Worm (Caenorhabditis elegans): ENCODE measurements around the gene Y39A1A.2.

Y39A1A.2 gene

ce11 chrIII:10624564-10624963 is 21.2 kb upstream of the Y39A1A.2 start:
- TF ChIP-seq jun-1 (tag; optimal IDR thresholded peaks at IDR 0.05): no peak
- peak; percentile 6 for TF ChIP-seq elt-2 (tag; optimal IDR thresholded peaks at IDR 0.05)
- TF ChIP-seq lin-39 (tag; optimal IDR thresholded peaks at IDR 0.05): peak; percentile 9
- no peak for TF ChIP-seq nhr-28 (tag; optimal IDR thresholded peaks at IDR 0.05)
- no peak for TF ChIP-seq nhr-237 (tag; optimal IDR thresholded peaks at IDR 0.05)
- no peak for TF ChIP-seq pqm-1 (tag; optimal IDR thresholded peaks at IDR 0.05)
- TF ChIP-seq fkh-10 (GFP tag; optimal IDR thresholded peaks at IDR 0.05): no peak
- TF ChIP-seq lin-15B (tag; optimal IDR thresholded peaks at IDR 0.05): no peak
- no peak for TF ChIP-seq elt-1 (tag; optimal IDR thresholded peaks at IDR 0.05)
- peak; percentile 59 for TF ChIP-seq lsy-12 (tag; optimal IDR thresholded peaks at IDR 0.05)
- no peak for TF ChIP-seq unc-39 (tag; optimal IDR thresholded peaks at IDR 0.05)
- TF ChIP-seq skn-1 (tag; optimal IDR thresholded peaks at IDR 0.05): no peak
- no peak for TF ChIP-seq zag-1 (tag; optimal IDR thresholded peaks at IDR 0.05)
- no peak for TF ChIP-seq mml-1 (tag; optimal IDR thresholded peaks at IDR 0.05)
- peak; percentile 4 for TF ChIP-seq nhr-23 (tag; optimal IDR thresholded peaks at IDR 0.05)
- no peak for TF ChIP-seq ztf-4 (tag; optimal IDR thresholded peaks at IDR 0.05)
- TF ChIP-seq ZK546.5 (tag; optimal IDR thresholded peaks at IDR 0.05): no peak
- peak; percentile 19 for TF ChIP-seq nhr-25 (tag; optimal IDR thresholded peaks at IDR 0.05)
- TF ChIP-seq tbx-2 (tag; optimal IDR thresholded peaks at IDR 0.05): no peak
- peak; percentile 53 for TF ChIP-seq nfya-1 (tag; optimal IDR thresholded peaks at IDR 0.05; ENCODE audit: insufficient read depth)
- no peak for TF ChIP-seq fkh-2 (tag; optimal IDR thresholded peaks at IDR 0.05)
- TF ChIP-seq hmg-11 (tag; optimal IDR thresholded peaks at IDR 0.05): peak; percentile 60
- TF ChIP-seq pha-4 (tag; optimal IDR thresholded peaks at IDR 0.05): peak; percentile 61
- TF ChIP-seq nhr-11 (tag; optimal IDR thresholded peaks at IDR 0.05): no peak
- peak; percentile 26 for TF ChIP-seq nhr-43 (tag; optimal IDR thresholded peaks at IDR 0.05; ENCODE audit: poor library complexity, severe bottlenecking)

- TF ChIP-seq nhr-12 (tag; optimal IDR thresholded peaks at IDR 0.05) (no peak), nhr-237 (tag; optimal IDR thresholded peaks at IDR 0.05) (no peak), ceh-16 (tag; optimal IDR thresholded peaks at IDR 0.05) (no peak), lin-39 (tag; optimal IDR thresholded peaks at IDR 0.05) (peak; percentile 39), nhr-67 (tag; optimal IDR thresholded peaks at IDR 0.05) (no peak), ama-1 (optimal IDR thresholded peaks at IDR 0.05) (peak; percentile 36), daf-12 (tag; optimal IDR thresholded peaks at IDR 0.05) (no peak), lsy-12 (tag; optimal IDR thresholded peaks at IDR 0.05) (peak; percentile 62), ceh-82 (tag; optimal IDR thresholded peaks at IDR 0.05) (no peak), fkh-10 (GFP tag; optimal IDR thresholded peaks at IDR 0.05) (no peak), ztf-11 (tag; optimal IDR thresholded peaks at IDR 0.05) (no peak), ztf-4 (tag; optimal IDR thresholded peaks at IDR 0.05) (no peak), nhr-43 (tag; optimal IDR thresholded peaks at IDR 0.05; ENCODE audit: poor library complexity, severe bottlenecking) (peak; percentile 94), nhr-28 (tag; optimal IDR thresholded peaks at IDR 0.05) (no peak), unc-62 (GFP tag; optimal IDR thresholded peaks at IDR 0.05) (peak; percentile 25), nhr-77 (tag; optimal IDR thresholded peaks at IDR 0.05) (no peak), pha-4 (tag; optimal IDR thresholded peaks at IDR 0.05) (peak; percentile 65), nhr-11 (tag; optimal IDR thresholded peaks at IDR 0.05) (no peak), ZK546.5 (tag; optimal IDR thresholded peaks at IDR 0.05) (no peak), nhr-23 (tag; optimal IDR thresholded peaks at IDR 0.05) (peak; percentile 95), zag-1 (tag; optimal IDR thresholded peaks at IDR 0.05) (no peak), aly-2 (tag; optimal IDR thresholded peaks at IDR 0.05) (no peak), hmg-11 (tag; optimal IDR thresholded peaks at IDR 0.05) (peak; percentile 39), fos-1 (tag; optimal IDR thresholded peaks at IDR 0.05) (no peak), jun-1 (tag; optimal IDR thresholded peaks at IDR 0.05) (no peak), mml-1 (tag; optimal IDR thresholded peaks at IDR 0.05) (no peak), nfya-1 (tag; optimal IDR thresholded peaks at IDR 0.05; ENCODE audit: insufficient read depth) (peak; percentile 78), unc-39 (tag; optimal IDR thresholded peaks at IDR 0.05) (no peak), nhr-76 (tag; optimal IDR thresholded peaks at IDR 0.05) (peak; percentile 7), ceh-9 (tag; optimal IDR thresholded peaks at IDR 0.05) (no peak), ceh-28 (tag; optimal IDR thresholded peaks at IDR 0.05) (peak; percentile 53), R02D3.7 (tag; optimal IDR thresholded peaks at IDR 0.05) (peak; percentile 12), snpc-4 (tag; optimal IDR thresholded peaks at IDR 0.05) (peak; percentile 19), pqm-1 (tag; optimal IDR thresholded peaks at IDR 0.05) (peak; percentile 2), sea-2 (GFP tag; optimal IDR thresholded peaks at IDR 0.05) (no peak), elt-3 (tag; optimal IDR thresholded peaks at IDR 0.05) (no peak), egl-27 (tag; optimal IDR thresholded peaks at IDR 0.05) (no peak), elt-2 (tag; optimal IDR thresholded peaks at IDR 0.05) (peak; percentile 25), elt-1 (tag; optimal IDR thresholded peaks at IDR 0.05) (no peak), egl-5 (tag; optimal IDR thresholded peaks at IDR 0.05) (peak; percentile 51), eor-1 (tag; optimal IDR thresholded peaks at IDR 0.05) (no peak), lin-15B (tag; optimal IDR thresholded peaks at IDR 0.05) (peak; percentile 67), skn-1 (tag; optimal IDR thresholded peaks at IDR 0.05) (peak; percentile 4), mdl-1 (tag; optimal IDR thresholded peaks at IDR 0.05) (no peak), nhr-25 (tag; optimal IDR thresholded peaks at IDR 0.05) (peak; percentile 24), tbx-2 (tag; optimal IDR thresholded peaks at IDR 0.05) (peak; percentile 49), fkh-2 (tag; optimal IDR thresholded peaks at IDR 0.05) (no peak)
These were observed 17.8 kb upstream of the Y39A1A.2 start, which contains the start of the genes lron-10 and hpr-9 for ce11 chrIII:10621208-10621607. Gene lron-10 (minus strand): TSS chrIII:10621369. Gene hpr-9 (plus strand): TSS chrIII:10621551.
